Fruit fly (Drosophila melanogaster) S2 (cell line): ENCODE data around the gene CG14857.

Source experiments
- CG8478 ChIP-seq: fragments of >200 bp; optimal IDR thresholded peaks from 2 replicates; lab custom pipeline; 2018
- CTCF ChIP-seq, 2 experiments: fragments of >200 bp; optimal IDR thresholded peaks; 2 replicates each; lab custom pipeline; 2018

DNA sequence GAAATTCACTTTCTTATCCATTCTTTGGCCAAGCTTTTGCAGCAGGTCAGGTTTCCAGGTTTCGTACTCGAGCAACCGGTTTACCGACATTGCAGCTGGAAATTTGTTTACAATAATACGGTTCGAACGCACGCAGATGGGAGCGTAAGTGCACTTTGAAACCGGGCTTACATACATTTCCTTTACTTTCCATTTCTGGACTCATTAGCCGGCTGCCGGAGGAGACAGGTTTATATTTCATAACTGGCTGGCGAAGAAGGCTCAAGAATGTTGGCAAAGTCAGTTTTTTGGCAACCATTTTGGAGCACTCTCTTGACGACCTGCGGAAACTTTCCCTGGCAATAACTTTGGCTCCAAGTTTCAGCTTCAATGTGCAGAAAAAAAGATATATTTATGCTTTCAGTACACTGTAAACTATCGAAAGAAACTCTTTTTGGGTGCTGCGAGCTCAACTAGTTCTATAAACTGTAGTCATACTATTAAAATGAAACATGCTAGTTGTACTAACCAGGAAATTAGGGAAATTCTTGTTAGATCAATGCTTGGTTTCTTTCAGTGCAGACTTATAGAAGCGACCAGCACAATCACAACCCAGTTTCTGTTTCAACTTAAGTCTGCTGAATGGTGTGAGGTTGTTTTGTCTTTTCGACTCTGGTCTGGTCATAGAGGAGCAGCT lies 45.5 kb downstream of the CG14857 start:
- TF ChIP-seq CG8478 (lab: Kevin White, UChicago) = no peak
- TF ChIP-seq CTCF (optimal IDR thresholded peaks at IDR 0.05; lab: Kevin White, UChicago) = no peak
